Fruit fly (Drosophila melanogaster) whole organism, prepupa: ENCODE results near the gene Exo84.

Experiments used
- CG11902 ChIP-seq: fragments of 200-800 bp; sonication (Bioruptor generic); optimal IDR thresholded peaks from 3 replicates; lab custom pipeline; 2016; ENCODE audit warnings: missing biosample characterization, missing genetic modification characterization
- CG1621 ChIP-seq: fragments of 200-800 bp; sonication (Bioruptor generic); optimal IDR thresholded peaks from 3 replicates; lab custom pipeline; 2018; ENCODE audit warnings: missing biosample characterization, mild to moderate bottlenecking, missing genetic modification characterization
- CG3032 ChIP-seq: fragments of 200-800 bp; optimal IDR thresholded peaks from 2 replicates; lab custom pipeline; 2019; ENCODE audit warnings: missing biosample characterization, mild to moderate bottlenecking, missing genetic modification characterization, moderate library complexity
- CG32006 ChIP-seq: fragments of 200-800 bp; sonication (Bioruptor generic); optimal IDR thresholded peaks from 3 replicates; lab custom pipeline; 2017; ENCODE audit warnings: missing biosample characterization, mild to moderate bottlenecking, missing genetic modification characterization
- CG6163 ChIP-seq: fragments of 200-800 bp; sonication (Bioruptor generic); IDR thresholded peaks from 3 replicates; pipeline ENCODE4 v1.3.6; 2022; ENCODE audit warnings: missing biosample characterization, missing genetic modification characterization
- CG6854 ChIP-seq: fragments of 200-800 bp; sonication (Bioruptor generic); optimal IDR thresholded peaks from 2 replicates; lab custom pipeline; 2017; ENCODE audit warnings: missing biosample characterization, mild to moderate bottlenecking, missing genetic modification characterization
- CG7368 ChIP-seq: fragments of 200-800 bp; sonication (Bioruptor generic); optimal IDR thresholded peaks from 3 replicates; lab custom pipeline; 2016; ENCODE audit warnings: missing biosample characterization, missing genetic modification characterization
- CG8119 ChIP-seq: fragments of 200-800 bp; sonication (Bioruptor generic); IDR thresholded peaks from 3 replicates; pipeline ENCODE4 v1.3.6; 2022; ENCODE audit warnings: missing biosample characterization, missing genetic modification characterization
- Gug ChIP-seq: fragments of 200-800 bp; sonication (Bioruptor generic); IDR thresholded peaks from 2 replicates; pipeline ENCODE4 v1.3.6; 2022; ENCODE audit warnings: missing biosample characterization, missing genetic modification characterization
- Hr39 ChIP-seq: fragments of 200-800 bp; sonication (Bioruptor generic); optimal IDR thresholded peaks from 2 replicates; lab custom pipeline; 2016; ENCODE audit warnings: missing biosample characterization, missing genetic modification characterization
- acj6 ChIP-seq: fragments of 200-800 bp; sonication (Bioruptor generic); optimal IDR thresholded peaks from 3 replicates; lab custom pipeline; 2016; ENCODE audit warnings: missing biosample characterization, missing genetic modification characterization
- dac ChIP-seq: fragments of 200-800 bp; sonication (Bioruptor generic); optimal IDR thresholded peaks from 2 replicates; lab custom pipeline; 2017; ENCODE audit warnings: missing biosample characterization, mild to moderate bottlenecking, missing genetic modification characterization
- eg ChIP-seq: fragments of 200-800 bp; sonication (Bioruptor generic); IDR thresholded peaks from 3 replicates; pipeline ENCODE4 v1.3.6; 2022; ENCODE audit warnings: missing biosample characterization, missing genetic modification characterization
- vri ChIP-seq: fragments of 200-800 bp; sonication (Bioruptor generic); optimal IDR thresholded peaks from 3 replicates; lab custom pipeline; 2016; ENCODE audit warnings: missing biosample characterization, mild to moderate bottlenecking, missing genetic modification characterization

DNA sequence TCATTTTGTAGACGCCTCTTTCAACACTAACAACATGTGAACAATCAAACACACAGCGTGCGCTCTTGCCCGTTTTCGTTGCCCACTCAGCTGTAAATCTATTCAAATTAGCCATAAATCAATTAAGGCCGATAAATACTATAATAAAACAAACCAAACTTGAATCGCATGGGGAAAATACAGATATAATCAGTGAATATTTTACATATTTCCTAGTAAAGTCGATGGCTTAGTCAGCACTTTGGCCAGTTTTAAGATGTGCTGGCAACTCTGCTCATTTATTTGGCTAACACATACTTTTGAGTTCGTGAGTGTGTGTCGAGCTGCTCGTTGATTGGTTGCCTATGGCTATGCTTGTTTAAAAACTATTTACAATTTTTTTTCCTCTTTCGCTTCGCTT lies 47.2 kb upstream of the Exo84 start:
- TF ChIP-seq CG11902 (GFP tag; lab: Kevin White, UChicago) (no peak), CG1621 (no peak), Hr39 (GFP tag; lab: Kevin White, UChicago) (no peak), dac (GFP tag; lab: Kevin White, UChicago) (no peak), Gug (no peak), CG7368 (GFP tag; lab: Kevin White, UChicago) (no peak), acj6 (GFP tag; lab: Kevin White, UChicago) (no peak), vri (GFP tag; lab: Kevin White, UChicago) (peak; percentile 6), CG6854 (GFP tag; lab: Kevin White, UChicago) (no peak), eg (peak; percentile 10; the same call in 1 of the 3 replicates), CG8119 (no peak), CG3032 (tag; lab: Kevin White, UChicago) (no peak), CG6163 (0 out of 3 replicates have a peak, but pooled peaks have one; percentile 29), CG32006 (GFP tag; lab: Kevin White, UChicago) (no peak)
